Worm (Caenorhabditis elegans) whole organism, late embryonic: ENCODE measurements around the gene unc-53.

ENCODE experiments used
- ama-1 ChIP-seq: fragments of 150-350 bp; optimal IDR thresholded peaks from 2 replicates; lab custom pipeline; 2014
- ceh-14 ChIP-seq: sonication (generic microtip); optimal IDR thresholded peaks from 2 replicates; lab custom pipeline; 2016; ENCODE audit warnings: missing genotype, missing genetic modification characterization, missing compliant biosample characterization
- ceh-19 ChIP-seq: fragments of 200-800 bp; sonication (Bioruptor generic); optimal IDR thresholded peaks from 2 replicates; lab custom pipeline; 2018; ENCODE audit warnings: mild to moderate bottlenecking, missing genetic modification characterization, missing compliant biosample characterization
- ceh-24 ChIP-seq: sonication (generic microtip); optimal IDR thresholded peaks from 2 replicates; lab custom pipeline; 2016; ENCODE audit warnings: mild to moderate bottlenecking, missing genetic modification characterization, missing compliant biosample characterization
- elt-2 ChIP-seq: sonication (generic microtip); optimal IDR thresholded peaks from 2 replicates; lab custom pipeline; 2016; ENCODE audit warnings: missing genetic modification reagents, missing genetic modification characterization, missing compliant biosample characterization
- fkh-10 ChIP-seq: fragments of 150-350 bp; optimal IDR thresholded peaks from 2 replicates; lab custom pipeline; 2014; ENCODE audit warnings: missing biosample characterization, missing genetic modification reagents, missing genetic modification characterization
- hlh-13 ChIP-seq: fragments of 200-800 bp; sonication (Bioruptor generic); optimal IDR thresholded peaks from 2 replicates; lab custom pipeline; 2018; ENCODE audit warnings: mild to moderate bottlenecking, missing genetic modification characterization, missing compliant biosample characterization
- nfya-1 ChIP-seq: sonication (generic microtip); optimal IDR thresholded peaks from 2 replicates; lab custom pipeline; 2017; ENCODE audit warnings: missing genetic modification characterization, mild to moderate bottlenecking, missing compliant biosample characterization, antibody characterized with exemption, moderate library complexity
- npax-4 ChIP-seq: sonication (generic microtip); optimal IDR thresholded peaks from 2 replicates; lab custom pipeline; 2016; ENCODE audit warnings: missing genetic modification characterization, missing compliant biosample characterization
- pha-2 ChIP-seq: sonication (generic microtip); optimal IDR thresholded peaks from 2 replicates; lab custom pipeline; 2017; ENCODE audit warnings: mild to moderate bottlenecking, missing genetic modification characterization, missing compliant biosample characterization
- pha-4 ChIP-seq: fragments of 150-350 bp; optimal IDR thresholded peaks from 2 replicates; lab custom pipeline; 2018; ENCODE audit warnings: missing biosample characterization, missing genetic modification reagents, missing genetic modification characterization
- unc-86 ChIP-seq: sonication (generic microtip); optimal IDR thresholded peaks from 2 replicates; lab custom pipeline; 2016; ENCODE audit warnings: missing genetic modification characterization, missing compliant biosample characterization

- TF ChIP-seq nfya-1 (tag; lab: Kevin White, UChicago) = no peak
- no peak for TF ChIP-seq pha-2 (tag; lab: Kevin White, UChicago)
- TF ChIP-seq elt-2 (tag; lab: Kevin White, UChicago) = no peak
- TF ChIP-seq fkh-10 (GFP tag; lab: Kevin White, UChicago) = no peak
- no peak for TF ChIP-seq ceh-19
- no peak for TF ChIP-seq hlh-13
- no peak for TF ChIP-seq ama-1
- no peak for TF ChIP-seq unc-86 (tag; lab: Kevin White, UChicago)
- no peak for TF ChIP-seq ceh-24 (tag; lab: Kevin White, UChicago)
- no peak for TF ChIP-seq ceh-14
- no peak for TF ChIP-seq npax-4 (tag; lab: Kevin White, UChicago)
- TF ChIP-seq pha-4 = no peak
These were observed 74.0 kb downstream of the unc-53 start for ce11 chrII:11015210-11015609.
